Fruit fly (Drosophila melanogaster) whole organism, wandering third instar larva: ENCODE results near the gene CG6693.

ENCODE experiments used
- Abd-B ChIP-seq: fragments of >200 bp; optimal IDR thresholded peaks from 2 replicates; lab custom pipeline; 2017; ENCODE audit warnings: missing biosample characterization, missing genetic modification characterization
- CG32264 ChIP-seq: fragments of 200-800 bp; sonication (Bioruptor generic); optimal IDR thresholded peaks from 2 replicates; lab custom pipeline; 2016; ENCODE audit warnings: missing biosample characterization, missing genetic modification characterization
- CG9705 ChIP-seq: fragments of 200-800 bp; sonication (Bioruptor generic); optimal IDR thresholded peaks from 2 replicates; lab custom pipeline; 2018; ENCODE audit warnings: missing biosample characterization, mild to moderate bottlenecking, missing genetic modification characterization
- Dfd ChIP-seq: fragments of >200 bp; optimal IDR thresholded peaks from 2 replicates; lab custom pipeline; 2017; ENCODE audit warnings: missing biosample characterization, missing genetic modification characterization
- Dif ChIP-seq: fragments of 200-275, 200-300 bp; sonication (Bioruptor generic); optimal IDR thresholded peaks from 2 replicates; lab custom pipeline; 2018; ENCODE audit warnings: missing biosample characterization, missing genetic modification characterization; ENCODE audit not compliant: partially characterized antibody
- Hr78 ChIP-seq: fragments of >200 bp; optimal IDR thresholded peaks from 2 replicates; lab custom pipeline; 2017; ENCODE audit warnings: missing biosample characterization, missing genetic modification characterization
- Vsx2 ChIP-seq: fragments of 200-300, 225-300 bp; sonication (Bioruptor generic); optimal IDR thresholded peaks from 2 replicates; lab custom pipeline; 2018; ENCODE audit warnings: missing biosample characterization, missing genetic modification characterization; ENCODE audit not compliant: partially characterized antibody
- brk ChIP-seq: fragments of 200-800 bp; sonication (Bioruptor generic); optimal IDR thresholded peaks from 2 replicates; lab custom pipeline; 2016; ENCODE audit warnings: missing biosample characterization, mild to moderate bottlenecking, missing genetic modification characterization
- fru ChIP-seq: fragments of 200-800 bp; sonication (Bioruptor generic); optimal IDR thresholded peaks from 3 replicates; lab custom pipeline; 2016; ENCODE audit warnings: missing biosample characterization, mild to moderate bottlenecking, missing genetic modification characterization
- pan ChIP-seq: fragments of >200 bp; optimal IDR thresholded peaks from 2 replicates; lab custom pipeline; 2017
- psq ChIP-seq: fragments of 200-800 bp; sonication (Bioruptor generic); optimal IDR thresholded peaks from 3 replicates; lab custom pipeline; 2017; ENCODE audit warnings: missing biosample characterization, mild to moderate bottlenecking, missing genetic modification characterization, moderate library complexity
- sv ChIP-seq: fragments of 200-800 bp; sonication (Bioruptor generic); optimal IDR thresholded peaks from 3 replicates; lab custom pipeline; 2016; ENCODE audit warnings: missing biosample characterization, missing genetic modification characterization
- tai ChIP-seq: sonication (Bioruptor generic); optimal IDR thresholded peaks from 2 replicates; lab custom pipeline; 2016; ENCODE audit warnings: missing biosample characterization, missing genetic modification characterization
- woc ChIP-seq: sonication (Bioruptor generic); optimal IDR thresholded peaks from 2 replicates; lab custom pipeline; 2016; ENCODE audit warnings: missing biosample characterization, mild to moderate bottlenecking, missing genetic modification characterization

dm6 chr3R:11219883-11220282, 1.6 kb downstream of the CG6693 start, which contains the start of gene CG6689:
- TF ChIP-seq woc (GFP tag; lab: Kevin White, UChicago): peak; percentile 64
- no peak for TF ChIP-seq Hr78 (GFP tag; lab: Kevin White, UChicago)
- no peak for TF ChIP-seq brk (GFP tag; lab: Kevin White, UChicago)
- no peak for TF ChIP-seq CG9705
- TF ChIP-seq pan (lab: Kevin White, UChicago): no peak
- TF ChIP-seq CG32264 (GFP tag; lab: Kevin White, UChicago): no peak
- TF ChIP-seq Dfd (GFP tag; lab: Kevin White, UChicago): no peak
- TF ChIP-seq psq: no peak
- TF ChIP-seq Abd-B (GFP tag; lab: Kevin White, UChicago): no peak
- no peak for TF ChIP-seq tai (GFP tag; lab: Kevin White, UChicago)
- no peak for TF ChIP-seq Vsx2
- no peak for TF ChIP-seq fru
- TF ChIP-seq sv: no peak
- TF ChIP-seq Dif (GFP tag; lab: Kevin White, UChicago): no peak
